Worm (Caenorhabditis elegans): ENCODE results near the gene mrpl-22.

Gene mrpl-22

DNA sequence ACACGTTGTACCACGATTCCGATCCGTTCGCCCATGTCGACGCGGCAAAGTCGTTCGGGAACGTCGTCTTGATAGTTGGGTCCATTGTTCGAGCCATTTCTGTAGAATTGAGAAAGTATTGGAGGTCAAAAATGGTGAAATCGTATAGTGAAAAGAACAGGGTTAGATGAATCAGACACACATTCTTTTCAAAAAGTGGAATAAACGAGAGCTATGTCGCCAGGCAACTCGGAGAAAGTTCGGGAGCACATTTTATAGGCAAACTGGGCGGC, 18.1 kb downstream of the mrpl-22 start, which contains the start of gene Y39A1A.9:
Gene Y39A1A.9, minus strand, starts transcription at position 99 of the 272 bp plus-strand sequence.
- TF ChIP-seq lin-15B (tag; optimal IDR thresholded peaks at IDR 0.05) (no peak), ztf-4 (tag; optimal IDR thresholded peaks at IDR 0.05) (no peak), pqm-1 (tag; optimal IDR thresholded peaks at IDR 0.05) (no peak), ZK546.5 (tag; optimal IDR thresholded peaks at IDR 0.05) (no peak), nhr-11 (tag; optimal IDR thresholded peaks at IDR 0.05) (no peak), eor-1 (tag; optimal IDR thresholded peaks at IDR 0.05) (no peak)

DNA sequence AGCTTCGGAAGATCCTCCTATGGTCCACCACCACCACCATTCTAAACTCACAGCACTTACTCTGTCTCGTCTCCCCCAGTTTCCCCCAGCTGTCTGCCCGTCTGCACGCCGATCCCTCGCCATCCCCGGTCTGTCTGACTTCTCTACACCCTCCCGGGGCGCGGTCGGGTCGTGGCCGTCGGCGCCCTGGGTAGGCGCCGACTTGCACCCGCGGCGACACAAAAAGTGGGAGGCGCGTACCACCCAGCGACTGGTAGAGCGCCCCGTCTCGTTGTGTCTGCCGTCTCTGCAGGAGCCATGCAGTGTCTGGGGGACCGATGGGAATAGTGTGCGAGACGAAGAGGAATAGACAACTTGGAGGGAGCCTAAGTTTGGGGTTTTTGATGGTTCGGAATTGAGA, 18.8 kb downstream of the mrpl-22 start:
- TF ChIP-seq hmg-11 (tag; optimal IDR thresholded peaks at IDR 0.05): peak; percentile 88
- TF ChIP-seq ztf-11 (tag; optimal IDR thresholded peaks at IDR 0.05): no peak
- TF ChIP-seq jun-1 (tag; optimal IDR thresholded peaks at IDR 0.05): peak; percentile 80
- TF ChIP-seq nhr-28 (tag; optimal IDR thresholded peaks at IDR 0.05): no peak
- peak; percentile 95 for TF ChIP-seq nhr-23 (tag; optimal IDR thresholded peaks at IDR 0.05)
- TF ChIP-seq elt-2 (tag; optimal IDR thresholded peaks at IDR 0.05): peak; percentile 79
- TF ChIP-seq lin-39 (tag; optimal IDR thresholded peaks at IDR 0.05): peak; percentile 99
- peak; percentile 82 for TF ChIP-seq nhr-43 (tag; optimal IDR thresholded peaks at IDR 0.05; ENCODE audit: poor library complexity, severe bottlenecking)
- peak; percentile 67 for TF ChIP-seq ceh-82 (tag; optimal IDR thresholded peaks at IDR 0.05)
- TF ChIP-seq ceh-28 (tag; optimal IDR thresholded peaks at IDR 0.05): peak; percentile 90
- peak; percentile 55 for TF ChIP-seq sea-2 (GFP tag; optimal IDR thresholded peaks at IDR 0.05)
- peak; percentile 89 for TF ChIP-seq pha-4 (tag; optimal IDR thresholded peaks at IDR 0.05)
- TF ChIP-seq ceh-9 (tag; optimal IDR thresholded peaks at IDR 0.05): no peak
- no peak for TF ChIP-seq daf-12 (tag; optimal IDR thresholded peaks at IDR 0.05)
- no peak for TF ChIP-seq nhr-237 (tag; optimal IDR thresholded peaks at IDR 0.05)
- TF ChIP-seq mdl-1 (tag; optimal IDR thresholded peaks at IDR 0.05): peak; percentile 84
- TF ChIP-seq lin-15B (tag; optimal IDR thresholded peaks at IDR 0.05): peak; percentile 62
- TF ChIP-seq ama-1 (optimal IDR thresholded peaks at IDR 0.05): peak; percentile 74
- TF ChIP-seq elt-3 (tag; optimal IDR thresholded peaks at IDR 0.05): no peak
- TF ChIP-seq lsy-12 (tag; optimal IDR thresholded peaks at IDR 0.05): peak; percentile 90
- peak; percentile 43 for TF ChIP-seq zag-1 (tag; optimal IDR thresholded peaks at IDR 0.05)
- TF ChIP-seq pqm-1 (tag; optimal IDR thresholded peaks at IDR 0.05): peak; percentile 26
- peak; percentile 92 for TF ChIP-seq unc-62 (GFP tag; optimal IDR thresholded peaks at IDR 0.05)
- no peak for TF ChIP-seq ceh-16 (tag; optimal IDR thresholded peaks at IDR 0.05)
- TF ChIP-seq tbx-2 (tag; optimal IDR thresholded peaks at IDR 0.05): peak; percentile 77
- peak; percentile 95 for TF ChIP-seq nhr-25 (tag; optimal IDR thresholded peaks at IDR 0.05)
- peak; percentile 4 for TF ChIP-seq snpc-4 (tag; optimal IDR thresholded peaks at IDR 0.05)
- no peak for TF ChIP-seq ZK546.5 (tag; optimal IDR thresholded peaks at IDR 0.05)
- peak; percentile 78 for TF ChIP-seq egl-5 (tag; optimal IDR thresholded peaks at IDR 0.05)
- peak; percentile 26 for TF ChIP-seq nhr-11 (tag; optimal IDR thresholded peaks at IDR 0.05)
- TF ChIP-seq nhr-12 (tag; optimal IDR thresholded peaks at IDR 0.05): no peak
- peak; percentile 64 for TF ChIP-seq fos-1 (tag; optimal IDR thresholded peaks at IDR 0.05)
- TF ChIP-seq nhr-76 (tag; optimal IDR thresholded peaks at IDR 0.05): peak; percentile 6
- TF ChIP-seq elt-1 (tag; optimal IDR thresholded peaks at IDR 0.05): no peak
- TF ChIP-seq aly-2 (tag; optimal IDR thresholded peaks at IDR 0.05): no peak
- TF ChIP-seq nfya-1 (tag; optimal IDR thresholded peaks at IDR 0.05; ENCODE audit: insufficient read depth): peak; percentile 98
- TF ChIP-seq skn-1 (tag; optimal IDR thresholded peaks at IDR 0.05): peak; percentile 73
- TF ChIP-seq R02D3.7 (tag; optimal IDR thresholded peaks at IDR 0.05): peak; percentile 78
- TF ChIP-seq ztf-4 (tag; optimal IDR thresholded peaks at IDR 0.05): peak; percentile 3
- TF ChIP-seq fkh-10 (GFP tag; optimal IDR thresholded peaks at IDR 0.05): peak; percentile 35

DNA sequence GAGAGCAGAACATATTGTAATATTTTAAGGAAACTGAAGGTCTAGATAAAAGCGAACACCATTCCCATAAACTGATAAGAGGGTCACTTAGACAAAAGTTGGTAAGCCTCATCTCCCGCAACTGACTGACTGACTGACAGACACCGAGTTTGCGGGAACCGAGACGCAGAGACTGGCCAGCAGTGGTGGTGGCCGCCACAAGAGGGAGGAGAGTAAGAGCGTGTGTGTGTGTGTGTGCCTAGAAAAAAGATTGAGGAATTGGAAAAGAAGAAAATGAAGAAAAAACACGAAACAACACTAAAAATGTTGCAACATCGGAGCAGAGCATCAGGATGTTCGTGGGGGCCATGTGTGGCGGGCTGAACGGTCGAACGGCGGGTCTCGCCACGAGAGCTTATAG, 19.3 kb downstream of the mrpl-22 start:
- TF ChIP-seq pha-4 (tag; optimal IDR thresholded peaks at IDR 0.05): peak; percentile 47
- peak; percentile 27 for TF ChIP-seq lin-15B (tag; optimal IDR thresholded peaks at IDR 0.05)
- peak; percentile 44 for TF ChIP-seq nfya-1 (tag; optimal IDR thresholded peaks at IDR 0.05; ENCODE audit: insufficient read depth)
- no peak for TF ChIP-seq nhr-28 (tag; optimal IDR thresholded peaks at IDR 0.05)
- TF ChIP-seq elt-1 (tag; optimal IDR thresholded peaks at IDR 0.05): no peak
- peak; percentile 80 for TF ChIP-seq lin-39 (tag; optimal IDR thresholded peaks at IDR 0.05)

Data from whole organism, L3 larva.